Fruit fly (Drosophila melanogaster) whole organism, pupa: Measurements from ENCODE around the gene Pp1alpha-96A.

ENCODE experiments used
- CG4496 ChIP-seq: fragments of 200-800 bp; sonication (Bioruptor generic); IDR thresholded peaks from 3 replicates; pipeline ENCODE4 v1.3.6; 2022; ENCODE audit warnings: missing biosample characterization, missing genetic modification characterization
- EcR ChIP-seq: fragments of 200-800 bp; sonication (Bioruptor generic); optimal IDR thresholded peaks from 3 replicates; lab custom pipeline; 2019; ENCODE audit warnings: missing biosample characterization, missing genetic modification characterization, mild to moderate bottlenecking, moderate library complexity, missing genetic modification reagents
- Ets98B ChIP-seq: fragments of 200-800 bp; sonication (Bioruptor generic); IDR thresholded peaks from 2 replicates; pipeline ENCODE4 v1.3.6; 2022; ENCODE audit warnings: missing biosample characterization, missing genetic modification characterization
- rn ChIP-seq: fragments of 200-800 bp; sonication (Bioruptor generic); IDR thresholded peaks from 2 replicates; pipeline ENCODE4 v1.3.6; 2022; ENCODE audit warnings: missing biosample characterization, missing genetic modification characterization

dm6 chr3R:24566756-24567426 lies 48.8 kb downstream of the Pp1alpha-96A start:
- TF ChIP-seq EcR (peak; percentile 78), CG4496 (GFP tag; lab: Robert Waterston, UW) (peak; percentile 51; the same call in 2 of the 3 replicates), Ets98B (peak; percentile 15), rn (GFP tag; lab: Robert Waterston, UW) (no peak)
